Worm (Caenorhabditis elegans) whole organism, late embryonic: ENCODE results near the gene B0222.11.
A peak's percentile ranks its signal among the peaks of the same experiment; 100 is the strongest.

ENCODE experiments used
- C38D4.7 ChIP-seq: fragments of 200-800 bp; sonication (Bioruptor generic); optimal IDR thresholded peaks from 2 replicates; lab custom pipeline; 2018; ENCODE audit warnings: mild to moderate bottlenecking, missing genetic modification characterization, moderate library complexity, missing compliant biosample characterization
- F13H6.1 ChIP-seq: sonication (generic microtip); optimal IDR thresholded peaks from 2 replicates; lab custom pipeline; 2016; ENCODE audit warnings: missing genetic modification characterization, missing compliant biosample characterization
- T23F11.4 ChIP-seq: fragments of 200-800 bp; sonication (Bioruptor generic); optimal IDR thresholded peaks from 2 replicates; lab custom pipeline; 2018; ENCODE audit warnings: mild to moderate bottlenecking, missing genetic modification characterization, missing compliant biosample characterization
- Y22D7AL.16 ChIP-seq: sonication (generic microtip); optimal IDR thresholded peaks from 2 replicates; lab custom pipeline; 2016; ENCODE audit warnings: missing genetic modification characterization, missing compliant biosample characterization
- ahr-1 ChIP-seq: sonication (generic microtip); optimal IDR thresholded peaks from 2 replicates; lab custom pipeline; 2016; ENCODE audit warnings: missing genetic modification characterization, missing compliant biosample characterization
- ama-1 ChIP-seq: fragments of 150-350 bp; optimal IDR thresholded peaks from 2 replicates; lab custom pipeline; 2014
- ceh-14 ChIP-seq: sonication (generic microtip); optimal IDR thresholded peaks from 2 replicates; lab custom pipeline; 2016; ENCODE audit warnings: missing genotype, missing genetic modification characterization, missing compliant biosample characterization
- ceh-18 ChIP-seq: sonication (generic microtip); optimal IDR thresholded peaks from 2 replicates; lab custom pipeline; 2016; ENCODE audit warnings: missing genetic modification characterization, missing compliant biosample characterization
- ceh-19 ChIP-seq: fragments of 200-800 bp; sonication (Bioruptor generic); optimal IDR thresholded peaks from 2 replicates; lab custom pipeline; 2018; ENCODE audit warnings: mild to moderate bottlenecking, missing genetic modification characterization, missing compliant biosample characterization
- ceh-2 ChIP-seq: sonication (generic microtip); optimal IDR thresholded peaks from 2 replicates; lab custom pipeline; 2016; ENCODE audit warnings: missing genotype, missing genetic modification characterization, missing compliant biosample characterization
- ceh-22 ChIP-seq: sonication (generic microtip); optimal IDR thresholded peaks from 2 replicates; lab custom pipeline; 2017; ENCODE audit warnings: missing biosample characterization, missing genetic modification characterization
- ceh-24 ChIP-seq: sonication (generic microtip); optimal IDR thresholded peaks from 2 replicates; lab custom pipeline; 2016; ENCODE audit warnings: mild to moderate bottlenecking, missing genetic modification characterization, missing compliant biosample characterization
- ceh-30 ChIP-seq: fragments of 150-350 bp; optimal IDR thresholded peaks from 2 replicates; lab custom pipeline; 2014; ENCODE audit warnings: missing biosample characterization, missing genetic modification characterization
- ceh-31 ChIP-seq: sonication (generic microtip); optimal IDR thresholded peaks from 2 replicates; lab custom pipeline; 2016; ENCODE audit warnings: missing genetic modification characterization, missing compliant biosample characterization
- ceh-34 ChIP-seq: sonication (generic microtip); optimal IDR thresholded peaks from 2 replicates; lab custom pipeline; 2016; ENCODE audit warnings: mild to moderate bottlenecking, missing genetic modification characterization, missing compliant biosample characterization
- ceh-45 ChIP-seq: fragments of 200-800 bp; sonication (Bioruptor generic); IDR thresholded peaks from 2 replicates; pipeline ENCODE4 v1.3.6; 2022; ENCODE audit warnings: missing genetic modification reagents, missing genetic modification characterization, missing compliant biosample characterization
- ceh-48 ChIP-seq: sonication (generic microtip); optimal IDR thresholded peaks from 2 replicates; lab custom pipeline; 2016; ENCODE audit warnings: missing genetic modification characterization, inconsistent platforms, missing compliant biosample characterization
- ceh-6 ChIP-seq: fragments of 200-800 bp; sonication (Bioruptor generic); optimal IDR thresholded peaks from 2 replicates; lab custom pipeline; 2018; ENCODE audit warnings: mild to moderate bottlenecking, missing genetic modification characterization, missing compliant biosample characterization
- elt-2 ChIP-seq: sonication (generic microtip); optimal IDR thresholded peaks from 2 replicates; lab custom pipeline; 2016; ENCODE audit warnings: missing genetic modification reagents, missing genetic modification characterization, missing compliant biosample characterization
- eyg-1 ChIP-seq: sonication (generic microtip); optimal IDR thresholded peaks from 2 replicates; lab custom pipeline; 2016; ENCODE audit warnings: missing genotype, missing genetic modification characterization, missing compliant biosample characterization
- gmeb-2 ChIP-seq: sonication (generic microtip); optimal IDR thresholded peaks from 2 replicates; lab custom pipeline; 2016; ENCODE audit warnings: missing genetic modification characterization, inconsistent platforms, missing compliant biosample characterization
- hlh-15 ChIP-seq: sonication (generic microtip); optimal IDR thresholded peaks from 2 replicates; lab custom pipeline; 2016; ENCODE audit warnings: missing genetic modification characterization, missing compliant biosample characterization
- hlh-30 ChIP-seq: sonication (generic microtip); optimal IDR thresholded peaks from 2 replicates; lab custom pipeline; 2017; ENCODE audit warnings: antibody characterized with exemption, missing genetic modification characterization, missing compliant biosample characterization; ENCODE audit not compliant: insufficient read depth
- hlh-6 ChIP-seq: sonication (generic microtip); optimal IDR thresholded peaks from 2 replicates; lab custom pipeline; 2016; ENCODE audit warnings: missing genotype, missing genetic modification characterization, missing compliant biosample characterization
- lim-6 ChIP-seq: sonication (generic microtip); optimal IDR thresholded peaks from 2 replicates; lab custom pipeline; 2016; ENCODE audit warnings: missing genetic modification characterization, missing compliant biosample characterization
- madf-2 ChIP-seq: sonication (generic microtip); optimal IDR thresholded peaks from 2 replicates; lab custom pipeline; 2017; ENCODE audit warnings: missing genetic modification characterization, missing compliant biosample characterization
- nhr-232 ChIP-seq: sonication (generic microtip); optimal IDR thresholded peaks from 2 replicates; lab custom pipeline; 2016; ENCODE audit warnings: missing genetic modification characterization, missing compliant biosample characterization
- odd-2 ChIP-seq: sonication (generic microtip); optimal IDR thresholded peaks from 2 replicates; lab custom pipeline; 2017; ENCODE audit warnings: antibody characterized with exemption, mild to moderate bottlenecking, missing genetic modification characterization, missing compliant biosample characterization
- pag-3 ChIP-seq: sonication (generic microtip); optimal IDR thresholded peaks from 2 replicates; lab custom pipeline; 2016; ENCODE audit warnings: missing compliant biosample characterization, missing genetic modification characterization, borderline replicate concordance
- pat-9 ChIP-seq: fragments of 200-800 bp; sonication (Bioruptor generic); optimal IDR thresholded peaks from 2 replicates; lab custom pipeline; 2018; ENCODE audit warnings: mild to moderate bottlenecking, missing genetic modification characterization, moderate library complexity, missing compliant biosample characterization
- pax-1 ChIP-seq: fragments of 150-350 bp; optimal IDR thresholded peaks from 2 replicates; lab custom pipeline; 2014; ENCODE audit warnings: missing biosample characterization, missing genetic modification characterization
- pha-2 ChIP-seq: sonication (generic microtip); optimal IDR thresholded peaks from 2 replicates; lab custom pipeline; 2017; ENCODE audit warnings: mild to moderate bottlenecking, missing genetic modification characterization, missing compliant biosample characterization
- pqm-1 ChIP-seq: sonication (generic microtip); optimal IDR thresholded peaks from 2 replicates; lab custom pipeline; 2016; ENCODE audit warnings: missing genetic modification characterization, missing compliant biosample characterization
- pros-1 ChIP-seq: fragments of 150-350 bp; optimal IDR thresholded peaks from 2 replicates; lab custom pipeline; 2014; ENCODE audit warnings: missing biosample characterization, missing genetic modification reagents, missing genetic modification characterization
- ref-2 ChIP-seq: sonication (generic microtip); optimal IDR thresholded peaks from 2 replicates; lab custom pipeline; 2016; ENCODE audit warnings: missing genetic modification characterization, missing compliant biosample characterization
- rnt-1 ChIP-seq: sonication (generic microtip); optimal IDR thresholded peaks from 2 replicates; lab custom pipeline; 2016; ENCODE audit warnings: missing genetic modification characterization, missing compliant biosample characterization
- sdc-2 ChIP-seq: sonication (generic microtip); optimal IDR thresholded peaks from 2 replicates; lab custom pipeline; 2016; ENCODE audit warnings: missing genotype, missing genetic modification characterization, missing compliant biosample characterization
- sox-4 ChIP-seq: sonication (generic microtip); optimal IDR thresholded peaks from 2 replicates; lab custom pipeline; 2017; ENCODE audit warnings: mild to moderate bottlenecking, missing genetic modification characterization, inconsistent platforms, missing compliant biosample characterization
- syd-9 ChIP-seq: sonication (generic microtip); optimal IDR thresholded peaks from 2 replicates; lab custom pipeline; 2016; ENCODE audit warnings: mild to moderate bottlenecking, missing genetic modification characterization, moderate library complexity, missing compliant biosample characterization
- tbx-2 ChIP-seq: sonication (generic microtip); optimal IDR thresholded peaks from 2 replicates; lab custom pipeline; 2016; ENCODE audit warnings: missing genetic modification characterization, missing compliant biosample characterization
- ttx-3 ChIP-seq: sonication (generic microtip); optimal IDR thresholded peaks from 2 replicates; lab custom pipeline; 2016; ENCODE audit warnings: missing genetic modification reagents, missing genetic modification characterization, missing compliant biosample characterization
- unc-3 ChIP-seq, 2 experiments: fragments of 200-800 bp in 1 of 2; sonication (Bioruptor generic) in 1 of 2; sonication (generic microtip) in 1 of 2; conservative IDR thresholded peaks in 1 of 2; optimal IDR thresholded peaks in 1 of 2; 2 replicates each; pipeline versions ENCODE4 v1.3.6 to Lab custom; 2016 to 2022; ENCODE audit warnings: missing compliant biosample characterization in 2 of 2, missing genetic modification characterization in 2 of 2, missing genetic modification reagents in 1 of 2
- unc-55 ChIP-seq: sonication (generic microtip); optimal IDR thresholded peaks from 2 replicates; lab custom pipeline; 2017; ENCODE audit warnings: missing biosample characterization, missing genetic modification reagents, missing genetic modification characterization
- ztf-16 ChIP-seq: sonication (generic microtip); optimal IDR thresholded peaks from 2 replicates; lab custom pipeline; 2017; ENCODE audit warnings: missing genetic modification characterization, missing compliant biosample characterization

The B0222.11 gene

ce11 chrV:9212499-9212898 is 44.5 kb upstream of the B0222.11 start (continued):
- no peak for TF ChIP-seq C38D4.7
- TF ChIP-seq pha-2, result no peak
- TF ChIP-seq ceh-18 (tag; lab: Kevin White, UChicago), result peak; percentile 17
- peak; percentile 52 for TF ChIP-seq ceh-31 (tag; lab: Kevin White, UChicago)
- TF ChIP-seq sox-4, result no peak
- TF ChIP-seq pqm-1 (tag; lab: Kevin White, UChicago), result no peak
- TF ChIP-seq pag-3 (tag; lab: Kevin White, UChicago), result no peak
- TF ChIP-seq eyg-1 (tag; lab: Kevin White, UChicago), result no peak
- no peak for TF ChIP-seq ahr-1 (tag; lab: Kevin White, UChicago)
- TF ChIP-seq pat-9, result no peak
- no peak for TF ChIP-seq T23F11.4 (GFP tag; lab: Kevin White, UChicago)
- TF ChIP-seq ref-2 (tag; lab: Kevin White, UChicago), result no peak
- no peak for TF ChIP-seq ceh-6
- no peak for TF ChIP-seq nhr-232 (tag; lab: Kevin White, UChicago)
- TF ChIP-seq syd-9, result no peak
- TF ChIP-seq pros-1 (tag; lab: Kevin White, UChicago), result no peak
- no peak for TF ChIP-seq ama-1
- no peak for TF ChIP-seq sdc-2
- no peak for TF ChIP-seq ceh-45
- TF ChIP-seq ceh-14 (tag; lab: Kevin White, UChicago), result no peak
- no peak for TF ChIP-seq ceh-22 (tag; lab: Kevin White, UChicago)
- TF ChIP-seq tbx-2 (tag; lab: Kevin White, UChicago), result peak; percentile 22
- TF ChIP-seq ceh-2 (tag; lab: Kevin White, UChicago), result no peak
- no peak for TF ChIP-seq gmeb-2 (tag; lab: Kevin White, UChicago)
- TF ChIP-seq ztf-16 (tag; lab: Kevin White, UChicago), result no peak
- TF ChIP-seq hlh-6 (tag; lab: Kevin White, UChicago), result no peak
- no peak for TF ChIP-seq madf-2 (tag; lab: Kevin White, UChicago)
- TF ChIP-seq unc-55, result peak; percentile 43
- TF ChIP-seq rnt-1 (tag; lab: Kevin White, UChicago), result no peak
- no peak for TF ChIP-seq Y22D7AL.16 (tag; lab: Kevin White, UChicago)
- TF ChIP-seq hlh-30, result no peak
- TF ChIP-seq hlh-15 (tag; lab: Kevin White, UChicago), result no peak

- no peak for TF ChIP-seq ceh-30 (tag; lab: Kevin White, UChicago)
- no peak for TF ChIP-seq pqm-1 (tag; lab: Kevin White, UChicago)
- no peak for TF ChIP-seq ceh-34 (tag; lab: Kevin White, UChicago)
- no peak for TF ChIP-seq odd-2 (tag; lab: Kevin White, UChicago)
- TF ChIP-seq elt-2, result no peak
- no peak for TF ChIP-seq ceh-19 (GFP tag; lab: Kevin White, UChicago)
- no peak for TF ChIP-seq lim-6 (tag; lab: Kevin White, UChicago)
- no peak for TF ChIP-seq ztf-16 (tag; lab: Kevin White, UChicago)
- TF ChIP-seq nhr-232 (tag; lab: Kevin White, UChicago), result no peak
- TF ChIP-seq pat-9, result no peak
- TF ChIP-seq ceh-48 (tag; lab: Kevin White, UChicago), result no peak
- no peak for TF ChIP-seq pha-2
- no peak for TF ChIP-seq pax-1 (tag; lab: Kevin White, UChicago)
- TF ChIP-seq sox-4, result no peak
- no peak for TF ChIP-seq C38D4.7
- TF ChIP-seq ceh-31 (tag; lab: Kevin White, UChicago), result no peak
- TF ChIP-seq sdc-2, result no peak
These were observed 40.9 kb upstream of the B0222.11 start for ce11 chrV:9208878-9209277.

DNA sequence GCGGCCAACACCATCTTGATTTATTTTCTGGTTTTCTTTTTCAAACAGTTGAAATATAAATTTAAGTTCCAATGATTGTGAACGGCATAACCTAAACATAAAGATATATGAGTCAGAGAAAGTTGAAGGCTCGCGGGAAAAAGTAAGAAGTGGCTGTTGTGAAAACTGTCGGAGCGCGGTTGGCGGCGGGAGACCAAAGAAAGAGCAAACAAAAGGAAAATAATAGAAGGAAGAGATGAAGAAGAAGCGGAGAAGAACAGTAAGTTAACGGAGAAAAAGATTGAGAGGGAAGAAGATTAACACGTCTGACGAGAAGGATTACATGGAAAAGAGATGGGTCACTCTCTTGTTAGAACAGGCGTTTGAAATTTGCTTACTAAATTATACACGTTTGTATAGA is 39.4 kb upstream of the B0222.11 start, which contains the start of gene inx-10:
TSS of gene inx-10 (minus strand) at position 101 of the 400 bp plus-strand sequence.
- TF ChIP-seq pag-3 (tag; lab: Kevin White, UChicago), result no peak
- TF ChIP-seq ztf-16 (tag; lab: Kevin White, UChicago), result no peak
- TF ChIP-seq unc-3 (GFP tag; conservative IDR thresholded peaks at IDR 0.05; lab: Robert Waterston, UW), result no peak
- TF ChIP-seq unc-3 (tag; optimal IDR thresholded peaks at IDR 0.05; lab: Kevin White, UChicago), result no peak
- no peak for TF ChIP-seq C38D4.7
- TF ChIP-seq ceh-24 (tag; lab: Kevin White, UChicago), result no peak
- TF ChIP-seq ceh-48 (tag; lab: Kevin White, UChicago), result no peak
- TF ChIP-seq pha-2, result no peak
- no peak for TF ChIP-seq ceh-34 (tag; lab: Kevin White, UChicago)
- no peak for TF ChIP-seq F13H6.1 (tag; lab: Kevin White, UChicago)
- TF ChIP-seq ttx-3 (tag; lab: Kevin White, UChicago), result no peak
- no peak for TF ChIP-seq ahr-1 (tag; lab: Kevin White, UChicago)
- TF ChIP-seq, all 69 proteins: peak for 0
